Worm (Caenorhabditis elegans) whole organism, L1 larva: Measurements from ENCODE around the gene T26C5.4.

ENCODE experiments used
- C16A3.4 ChIP-seq: fragments of 150-350 bp; optimal IDR thresholded peaks from 2 replicates; lab custom pipeline; 2014; ENCODE audit warnings: missing biosample characterization, missing genetic modification characterization
- F16B12.6 ChIP-seq: fragments of 150-350 bp; optimal IDR thresholded peaks from 2 replicates; lab custom pipeline; 2014; ENCODE audit warnings: missing biosample characterization, missing genetic modification characterization
- Y116A8C.19 ChIP-seq: sonication (generic microtip); optimal IDR thresholded peaks from 2 replicates; lab custom pipeline; 2016; ENCODE audit warnings: missing compliant biosample characterization, missing genetic modification characterization, borderline replicate concordance
- alr-1 ChIP-seq: fragments of 200-800 bp; sonication (Bioruptor generic); optimal IDR thresholded peaks from 2 replicates; lab custom pipeline; 2018; ENCODE audit warnings: borderline replicate concordance, mild to moderate bottlenecking, missing genetic modification characterization, missing compliant biosample characterization
- blmp-1 ChIP-seq: fragments of 150-350 bp; optimal IDR thresholded peaks from 2 replicates; lab custom pipeline; 2014; ENCODE audit warnings: missing biosample characterization, missing genetic modification characterization
- ceh-63 ChIP-seq: fragments of 200-800 bp; sonication (Bioruptor generic); optimal IDR thresholded peaks from 2 replicates; lab custom pipeline; 2018; ENCODE audit warnings: mild to moderate bottlenecking, missing genetic modification characterization, missing compliant biosample characterization
- ceh-8 ChIP-seq: fragments of 200-800 bp; sonication (Bioruptor generic); optimal IDR thresholded peaks from 2 replicates; lab custom pipeline; 2018; ENCODE audit warnings: mild to moderate bottlenecking, missing genetic modification characterization, moderate library complexity, missing compliant biosample characterization
- ceh-82 ChIP-seq, 3 experiments: fragments of 150-350 bp in 1 of 3; sonication (generic microtip) in 2 of 3; optimal IDR thresholded peaks; 2 replicates each; lab custom pipeline; 2014 to 2017; ENCODE audit warnings: missing biosample characterization in 3 of 3, missing genetic modification characterization in 3 of 3
- ceh-88 ChIP-seq: fragments of 200-800 bp; sonication (Bioruptor generic); IDR thresholded peaks from 2 replicates; pipeline ENCODE4 v1.3.6; 2022; ENCODE audit warnings: missing genetic modification characterization, missing compliant biosample characterization
- ceh-90 ChIP-seq: sonication (generic microtip); optimal IDR thresholded peaks from 2 replicates; lab custom pipeline; 2016; ENCODE audit warnings: missing genetic modification characterization, missing compliant biosample characterization
- ces-1 ChIP-seq: fragments of 150-350 bp; optimal IDR thresholded peaks from 2 replicates; lab custom pipeline; 2014; ENCODE audit warnings: missing biosample characterization, missing genetic modification reagents, missing genetic modification characterization
- dsc-1 ChIP-seq: sonication (generic microtip); optimal IDR thresholded peaks from 2 replicates; lab custom pipeline; 2016; ENCODE audit warnings: mild to moderate bottlenecking, missing genetic modification characterization, missing compliant biosample characterization
- efl-1 ChIP-seq, 4 experiments: fragments of 150-350 bp; optimal IDR thresholded peaks in 3 of 4; peaks in 1 of 4; 1 replicate in 1 of 4; 2 replicates in 3 of 4; lab custom pipeline; 2014; ENCODE audit warnings: missing biosample characterization in 2 of 4, missing genetic modification characterization in 2 of 4, missing genetic modification reagents in 2 of 4
- egl-13 ChIP-seq: sonication (generic microtip); optimal IDR thresholded peaks from 2 replicates; lab custom pipeline; 2016; ENCODE audit warnings: missing genotype, missing genetic modification reagents, missing genetic modification characterization, missing compliant biosample characterization
- egl-27 ChIP-seq, 2 experiments: fragments of 150-350 bp in 1 of 2; sonication (generic microtip); optimal IDR thresholded peaks; 3 replicates each; lab custom pipeline; 2017 to 2018; ENCODE audit warnings: missing biosample characterization in 2 of 2, missing genetic modification characterization in 2 of 2, missing genetic modification reagents in 2 of 2
- elt-2 ChIP-seq: sonication (generic microtip); optimal IDR thresholded peaks from 2 replicates; lab custom pipeline; 2016; ENCODE audit warnings: missing genetic modification characterization, mild to moderate bottlenecking, inconsistent platforms, missing compliant biosample characterization, missing genetic modification reagents
- fkh-4 ChIP-seq: sonication (generic microtip); optimal IDR thresholded peaks from 2 replicates; lab custom pipeline; 2016; ENCODE audit warnings: missing compliant biosample characterization, missing genetic modification characterization, borderline replicate concordance
- grh-1 ChIP-seq: fragments of 200-800 bp; sonication (Bioruptor generic); IDR thresholded peaks from 2 replicates; pipeline ENCODE4 v1.3.6; 2022; ENCODE audit warnings: missing genetic modification reagents, missing genetic modification characterization, missing compliant biosample characterization
- hlh-17 ChIP-seq: fragments of 200-800 bp; sonication (Bioruptor generic); optimal IDR thresholded peaks from 2 replicates; lab custom pipeline; 2018; ENCODE audit warnings: missing genetic modification characterization, mild to moderate bottlenecking, missing compliant biosample characterization, moderate library complexity, borderline replicate concordance
- irx-1 ChIP-seq: sonication (generic microtip); optimal IDR thresholded peaks from 2 replicates; lab custom pipeline; 2016; ENCODE audit warnings: missing genetic modification characterization, missing compliant biosample characterization
- isw-1 ChIP-seq: fragments of 200-800 bp; sonication (Bioruptor generic); IDR thresholded peaks from 2 replicates; pipeline ENCODE4 v1.3.6; 2022; ENCODE audit warnings: missing genetic modification characterization, missing compliant biosample characterization
- lin-13 ChIP-seq: fragments of 150-350 bp; optimal IDR thresholded peaks from 2 replicates; lab custom pipeline; 2014; ENCODE audit warnings: missing biosample characterization, missing genetic modification reagents, missing genetic modification characterization
- lin-14 ChIP-seq: fragments of 200-800 bp; sonication (Bioruptor generic); optimal IDR thresholded peaks from 2 replicates; lab custom pipeline; 2018; ENCODE audit warnings: mild to moderate bottlenecking, missing genetic modification characterization, moderate library complexity, missing compliant biosample characterization
- lin-35 ChIP-seq, 2 experiments: fragments of 150-350 bp; optimal IDR thresholded peaks; 2 replicates each; lab custom pipeline; 2014; ENCODE audit warnings: missing biosample characterization in 2 of 2, missing genetic modification characterization in 2 of 2, missing genetic modification reagents in 2 of 2
- lsy-2 ChIP-seq, 2 experiments: fragments of 150-350 bp; optimal IDR thresholded peaks; 2 replicates each; lab custom pipeline; 2014; ENCODE audit warnings: missing biosample characterization in 2 of 2, missing genetic modification characterization in 2 of 2
- mab-9 ChIP-seq: fragments of 200-800 bp; sonication (Bioruptor generic); IDR thresholded peaks from 2 replicates; pipeline ENCODE4 v1.3.6; 2022; ENCODE audit warnings: missing genetic modification reagents, missing genetic modification characterization, missing compliant biosample characterization
- mdl-1 ChIP-seq, 2 experiments: fragments of 150-350 bp; optimal IDR thresholded peaks; 2 replicates each; lab custom pipeline; 2014 to 2017; ENCODE audit warnings: missing biosample characterization in 2 of 2, missing genetic modification characterization in 2 of 2, inconsistent platforms in 1 of 2
- mef-2 ChIP-seq: fragments of 150-350 bp; optimal IDR thresholded peaks from 2 replicates; lab custom pipeline; 2014; ENCODE audit warnings: missing biosample characterization, missing genetic modification characterization
- mep-1 ChIP-seq: fragments of 150-350 bp; optimal IDR thresholded peaks from 2 replicates; lab custom pipeline; 2014; ENCODE audit warnings: missing biosample characterization, missing genetic modification characterization
- nhr-19 ChIP-seq: fragments of 200-800 bp; sonication (Bioruptor generic); conservative IDR thresholded peaks from 2 replicates; pipeline ENCODE4 v1.3.6; 2022; ENCODE audit warnings: missing genetic modification characterization, missing compliant biosample characterization
- nhr-237 ChIP-seq: fragments of 150-350 bp; optimal IDR thresholded peaks from 2 replicates; lab custom pipeline; 2014; ENCODE audit warnings: missing biosample characterization, missing genetic modification characterization
- nhr-47 ChIP-seq: sonication (generic microtip); optimal IDR thresholded peaks from 2 replicates; lab custom pipeline; 2016; ENCODE audit warnings: mild to moderate bottlenecking, missing genetic modification characterization, moderate library complexity, missing compliant biosample characterization
- nhr-71 ChIP-seq: sonication (generic microtip); optimal IDR thresholded peaks from 2 replicates; lab custom pipeline; 2016; ENCODE audit warnings: mild to moderate bottlenecking, missing genetic modification characterization, moderate library complexity, missing compliant biosample characterization
- nhr-76 ChIP-seq: sonication (generic microtip); optimal IDR thresholded peaks from 2 replicates; lab custom pipeline; 2017; ENCODE audit warnings: missing biosample characterization, missing genetic modification characterization
- nhr-77 ChIP-seq: fragments of 150-350 bp; optimal IDR thresholded peaks from 2 replicates; lab custom pipeline; 2014; ENCODE audit warnings: missing biosample characterization, missing genetic modification characterization
- nhr-84 ChIP-seq: sonication (generic microtip); optimal IDR thresholded peaks from 2 replicates; lab custom pipeline; 2017; ENCODE audit warnings: missing biosample characterization, missing genetic modification characterization
- nhr-85 ChIP-seq: sonication (generic microtip); peaks from one replicate; lab custom pipeline; 2016; ENCODE audit warnings: missing genetic modification characterization, inconsistent platforms, missing compliant biosample characterization
- rnt-1 ChIP-seq: sonication (generic microtip); optimal IDR thresholded peaks from 2 replicates; lab custom pipeline; 2016; ENCODE audit warnings: mild to moderate bottlenecking, missing genetic modification characterization, moderate library complexity, missing compliant biosample characterization
- skn-1 ChIP-seq: fragments of 150-350 bp; optimal IDR thresholded peaks from 2 replicates; lab custom pipeline; 2014; ENCODE audit warnings: missing biosample characterization, missing genetic modification characterization
- snu-23 ChIP-seq: sonication (generic microtip); optimal IDR thresholded peaks from 2 replicates; lab custom pipeline; 2016; ENCODE audit warnings: missing genetic modification characterization, missing compliant biosample characterization
- sup-37 ChIP-seq: fragments of 200-800 bp; sonication (Bioruptor generic); optimal IDR thresholded peaks from 2 replicates; lab custom pipeline; 2018; ENCODE audit warnings: mild to moderate bottlenecking, missing genetic modification characterization, missing compliant biosample characterization
- swsn-7 ChIP-seq: sonication (generic microtip); optimal IDR thresholded peaks from 2 replicates; lab custom pipeline; 2016; ENCODE audit warnings: missing genetic modification characterization, missing compliant biosample characterization
- tlp-1 ChIP-seq: fragments of 150-350 bp; optimal IDR thresholded peaks from 2 replicates; lab custom pipeline; 2014; ENCODE audit warnings: missing biosample characterization, missing genetic modification characterization
- unc-30 ChIP-seq: sonication (generic microtip); optimal IDR thresholded peaks from 2 replicates; lab custom pipeline; 2017; ENCODE audit warnings: missing biosample characterization, missing genetic modification characterization
- unc-86 ChIP-seq: sonication (generic microtip); optimal IDR thresholded peaks from 2 replicates; lab custom pipeline; 2016; ENCODE audit warnings: missing genetic modification characterization, missing compliant biosample characterization
- vab-15 ChIP-seq: sonication (generic microtip); optimal IDR thresholded peaks from 2 replicates; lab custom pipeline; 2017; ENCODE audit warnings: missing genotype, mild to moderate bottlenecking, missing genetic modification characterization, missing compliant biosample characterization
- xbp-1 ChIP-seq: sonication (generic microtip); optimal IDR thresholded peaks from 2 replicates; lab custom pipeline; 2016; ENCODE audit warnings: missing genetic modification characterization, missing compliant biosample characterization
- zip-4 ChIP-seq: fragments of 200-800 bp; sonication (Bioruptor generic); optimal IDR thresholded peaks from 2 replicates; lab custom pipeline; 2018; ENCODE audit warnings: mild to moderate bottlenecking, missing genetic modification characterization, moderate library complexity, missing compliant biosample characterization

The T26C5.4 gene

ce11 chrII:9242804-9243203, 7.5 kb downstream of the T26C5.4 start (continued):
- TF ChIP-seq ceh-8 (GFP tag; lab: Kevin White, UChicago): no peak
- TF ChIP-seq fkh-4: no peak
- peak; percentile 68 for TF ChIP-seq xbp-1 (tag; lab: Kevin White, UChicago)
- TF ChIP-seq nhr-237 (tag; lab: Kevin White, UChicago): peak; percentile 14
- TF ChIP-seq unc-86 (tag; lab: Kevin White, UChicago): peak; percentile 34
- TF ChIP-seq dsc-1 (tag; lab: Kevin White, UChicago): peak; percentile 10
- TF ChIP-seq ceh-63 (GFP tag; lab: Kevin White, UChicago): no peak
- peak; percentile 54 for TF ChIP-seq rnt-1 (tag; lab: Kevin White, UChicago)
- peak; percentile 4 to 40 (median 36) for TF ChIP-seq ceh-82 (tag; optimal IDR thresholded peaks at IDR 0.05; lab: Kevin White, UChicago)
- TF ChIP-seq sup-37 (GFP tag; lab: Kevin White, UChicago): no peak
- TF ChIP-seq ceh-88 (GFP tag; lab: Robert Waterston, UW): peak; percentile 48
- TF ChIP-seq egl-13 (tag; lab: Kevin White, UChicago): no peak
- TF ChIP-seq mdl-1 (tag; optimal IDR thresholded peaks at IDR 0.05; lab: Kevin White, UChicago): peak in 1 of 2 experiments; percentile 47
- no peak for TF ChIP-seq nhr-76 (tag; lab: Kevin White, UChicago)
- TF ChIP-seq nhr-47 (tag; lab: Kevin White, UChicago): peak; percentile 65
- TF ChIP-seq nhr-77 (tag; lab: Kevin White, UChicago): peak; percentile 15
- no peak for TF ChIP-seq vab-15 (tag; lab: Kevin White, UChicago)
- no peak for TF ChIP-seq unc-30
- TF ChIP-seq swsn-7 (tag; lab: Kevin White, UChicago): peak; percentile 54
- TF ChIP-seq lin-35 (GFP tag; optimal IDR thresholded peaks at IDR 0.05; lab: Kevin White, UChicago): peak; percentile 92 to 95
- TF ChIP-seq lsy-2 (tag; optimal IDR thresholded peaks at IDR 0.05; lab: Kevin White, UChicago): peak; percentile 72 to 79
- TF ChIP-seq Y116A8C.19 (tag; lab: Kevin White, UChicago): no peak
- TF ChIP-seq ces-1 (GFP tag; lab: Kevin White, UChicago): no peak
- TF ChIP-seq C16A3.4: no peak
- peak; percentile 49; the same call in 1 of the 2 replicates for TF ChIP-seq isw-1 (GFP tag; lab: Robert Waterston, UW)
- TF ChIP-seq snu-23: peak; percentile 69
- peak; percentile 41; the same call in 1 of the 2 replicates for TF ChIP-seq nhr-19 (GFP tag; lab: Robert Waterston, UW)
- peak; percentile 67 for TF ChIP-seq nhr-71
- TF ChIP-seq grh-1 (GFP tag; lab: Robert Waterston, UW): 0 out of 2 replicates have a peak, but pooled peaks have one; percentile 6
- TF ChIP-seq lin-14 (GFP tag; lab: Kevin White, UChicago): peak; percentile 59
- TF ChIP-seq hlh-17 (GFP tag; lab: Kevin White, UChicago): no peak

ce11 chrII:9241610-9242009, 8.7 kb downstream of the T26C5.4 start:
- no peak for TF ChIP-seq snu-23
- no peak for TF ChIP-seq ceh-88 (GFP tag; lab: Robert Waterston, UW)
- no peak for TF ChIP-seq C16A3.4
- no peak for TF ChIP-seq F16B12.6
- no peak for TF ChIP-seq ceh-90 (tag; lab: Kevin White, UChicago)
- no peak for TF ChIP-seq mef-2 (tag; lab: Kevin White, UChicago)
- TF ChIP-seq vab-15 (tag; lab: Kevin White, UChicago): no peak
- no peak for TF ChIP-seq Y116A8C.19 (tag; lab: Kevin White, UChicago)
- no peak for TF ChIP-seq alr-1 (tag; lab: Kevin White, UChicago)
- no peak for TF ChIP-seq efl-1 (optimal IDR thresholded peaks at IDR 0.05; lab: Kevin White, UChicago)
- TF ChIP-seq efl-1 (GFP tag; optimal IDR thresholded peaks at IDR 0.05 in 1 of 2; lab: Kevin White, UChicago): peak in 1 of 2 experiments; percentile 64
- TF ChIP-seq skn-1: no peak
- TF ChIP-seq xbp-1 (tag; lab: Kevin White, UChicago): no peak
- TF ChIP-seq nhr-76 (tag; lab: Kevin White, UChicago): no peak
- no peak for TF ChIP-seq irx-1
- no peak for TF ChIP-seq nhr-19 (GFP tag; lab: Robert Waterston, UW)
- TF ChIP-seq blmp-1 (tag; lab: Kevin White, UChicago): peak; percentile 87
- no peak for TF ChIP-seq egl-27 (tag; optimal IDR thresholded peaks at IDR 0.05; lab: Kevin White, UChicago)
- no peak for TF ChIP-seq zip-4
- no peak for TF ChIP-seq ceh-63 (GFP tag; lab: Kevin White, UChicago)
- TF ChIP-seq nhr-85 (tag; lab: Kevin White, UChicago): peak; percentile 46
- TF ChIP-seq hlh-17 (GFP tag; lab: Kevin White, UChicago): no peak
- no peak for TF ChIP-seq tlp-1 (tag; lab: Kevin White, UChicago)
- no peak for TF ChIP-seq mab-9 (GFP tag; lab: Robert Waterston, UW)
- TF ChIP-seq elt-2: no peak
- no peak for TF ChIP-seq mep-1
- TF ChIP-seq lin-13 (GFP tag; lab: Kevin White, UChicago): no peak
- TF ChIP-seq nhr-237 (tag; lab: Kevin White, UChicago): no peak
- TF ChIP-seq sup-37 (GFP tag; lab: Kevin White, UChicago): no peak
- no peak for TF ChIP-seq swsn-7 (tag; lab: Kevin White, UChicago)
- TF ChIP-seq nhr-84 (tag; lab: Kevin White, UChicago): no peak
